Fruit fly (Drosophila melanogaster) whole organism, prepupa: ENCODE data around the gene CG46059.

Experiments used
- Blimp-1 ChIP-seq: fragments of 200-800 bp; sonication (Bioruptor generic); optimal IDR thresholded peaks from 3 replicates; lab custom pipeline; 2017; ENCODE audit warnings: missing biosample characterization, missing genetic modification characterization, mild to moderate bottlenecking, moderate library complexity, missing genetic modification reagents
- CG10669 ChIP-seq: fragments of 200-800 bp; sonication (Bioruptor generic); optimal IDR thresholded peaks from 3 replicates; lab custom pipeline; 2018; ENCODE audit warnings: missing biosample characterization, mild to moderate bottlenecking, missing genetic modification characterization, moderate library complexity
- CG11294 ChIP-seq: fragments of 200-800 bp; sonication (Bioruptor generic); IDR thresholded peaks from 2 replicates; pipeline ENCODE4 v1.3.6; 2022; ENCODE audit warnings: missing biosample characterization, missing genetic modification characterization
- CG11762 ChIP-seq: fragments of 200-800 bp; sonication (Bioruptor generic); optimal IDR thresholded peaks from 3 replicates; lab custom pipeline; 2016; ENCODE audit warnings: missing biosample characterization, missing genetic modification characterization; ENCODE audit not compliant: insufficient read depth
- CG11902 ChIP-seq: fragments of 200-800 bp; sonication (Bioruptor generic); optimal IDR thresholded peaks from 3 replicates; lab custom pipeline; 2016; ENCODE audit warnings: missing biosample characterization, missing genetic modification characterization
- CG15336 ChIP-seq: fragments of 200-800 bp; sonication (Bioruptor generic); IDR thresholded peaks from 2 replicates; pipeline ENCODE4 v1.3.6; 2022; ENCODE audit warnings: missing biosample characterization, missing genetic modification characterization
- CG1621 ChIP-seq: fragments of 200-800 bp; sonication (Bioruptor generic); optimal IDR thresholded peaks from 3 replicates; lab custom pipeline; 2018; ENCODE audit warnings: missing biosample characterization, mild to moderate bottlenecking, missing genetic modification characterization
- CG16779 ChIP-seq: fragments of 200-800 bp; sonication (Bioruptor generic); optimal IDR thresholded peaks from 3 replicates; lab custom pipeline; 2017; ENCODE audit warnings: missing biosample characterization, mild to moderate bottlenecking, missing genetic modification characterization
- CG3032 ChIP-seq: fragments of 200-800 bp; optimal IDR thresholded peaks from 2 replicates; lab custom pipeline; 2019; ENCODE audit warnings: missing biosample characterization, mild to moderate bottlenecking, missing genetic modification characterization, moderate library complexity
- CG31627 ChIP-seq: fragments of 200-800 bp; sonication (Bioruptor generic); optimal IDR thresholded peaks from 3 replicates; lab custom pipeline; 2016; ENCODE audit warnings: missing biosample characterization, missing genetic modification characterization
- CG32006 ChIP-seq: fragments of 200-800 bp; sonication (Bioruptor generic); optimal IDR thresholded peaks from 3 replicates; lab custom pipeline; 2017; ENCODE audit warnings: missing biosample characterization, mild to moderate bottlenecking, missing genetic modification characterization
- CG34406 ChIP-seq: fragments of 200-800 bp; sonication (Bioruptor generic); optimal IDR thresholded peaks from 3 replicates; lab custom pipeline; 2016; ENCODE audit warnings: missing biosample characterization, missing genetic modification characterization
- CG3919 ChIP-seq: fragments of 200-800 bp; sonication (Bioruptor generic); optimal IDR thresholded peaks from 3 replicates; lab custom pipeline; 2016; ENCODE audit warnings: missing biosample characterization, missing genetic modification characterization
- CG6163 ChIP-seq: fragments of 200-800 bp; sonication (Bioruptor generic); IDR thresholded peaks from 3 replicates; pipeline ENCODE4 v1.3.6; 2022; ENCODE audit warnings: missing biosample characterization, missing genetic modification characterization
- CG6276 ChIP-seq: fragments of 200-800 bp; sonication (Bioruptor generic); optimal IDR thresholded peaks from 2 replicates; lab custom pipeline; 2017; ENCODE audit warnings: missing biosample characterization, mild to moderate bottlenecking, missing genetic modification characterization
- CG6792 ChIP-seq: fragments of 200-800 bp; sonication (Bioruptor generic); optimal IDR thresholded peaks from 3 replicates; lab custom pipeline; 2016; ENCODE audit warnings: missing biosample characterization, missing genetic modification characterization
- CG6808 ChIP-seq: fragments of 200-800 bp; sonication (Bioruptor generic); optimal IDR thresholded peaks from 3 replicates; lab custom pipeline; 2017; ENCODE audit warnings: missing biosample characterization, missing genetic modification characterization, mild to moderate bottlenecking, moderate library complexity, missing genetic modification reagents
- CG8632 ChIP-seq: fragments of 200-800 bp; sonication (Bioruptor generic); optimal IDR thresholded peaks from 3 replicates; lab custom pipeline; 2016; ENCODE audit warnings: missing biosample characterization, missing genetic modification characterization
- Eip78C ChIP-seq: fragments of 200-800 bp; sonication (Bioruptor generic); peaks from one replicate; lab custom pipeline; 2016; ENCODE audit warnings: missing biosample characterization, missing genetic modification characterization
- Eip93F ChIP-seq: fragments of 200-800 bp; sonication (Bioruptor generic); optimal IDR thresholded peaks from 2 replicates; lab custom pipeline; 2016; ENCODE audit warnings: missing biosample characterization, mild to moderate bottlenecking, missing genetic modification characterization
- Ets21C ChIP-seq: fragments of 200-800 bp; sonication (Bioruptor generic); optimal IDR thresholded peaks from 3 replicates; lab custom pipeline; 2016; ENCODE audit warnings: missing biosample characterization, missing genetic modification characterization
- Ets96B ChIP-seq: fragments of 200-800 bp; optimal IDR thresholded peaks from 2 replicates; lab custom pipeline; 2019; ENCODE audit warnings: missing biosample characterization, mild to moderate bottlenecking, missing genetic modification characterization, moderate library complexity
- Hr38 ChIP-seq: sonication (Bioruptor generic); optimal IDR thresholded peaks from 2 replicates; lab custom pipeline; 2016; ENCODE audit warnings: missing biosample characterization, missing genetic modification characterization
- Hr39 ChIP-seq: fragments of 200-800 bp; sonication (Bioruptor generic); optimal IDR thresholded peaks from 2 replicates; lab custom pipeline; 2016; ENCODE audit warnings: missing biosample characterization, missing genetic modification characterization
- Lpt ChIP-seq: fragments of 200-800 bp; sonication (Bioruptor generic); optimal IDR thresholded peaks from 3 replicates; lab custom pipeline; 2016; ENCODE audit warnings: missing biosample characterization, missing genetic modification characterization
- Met ChIP-seq: fragments of 200-800 bp; sonication (Bioruptor generic); optimal IDR thresholded peaks from 3 replicates; lab custom pipeline; 2016; ENCODE audit warnings: missing biosample characterization, missing genetic modification characterization
- OdsH ChIP-seq: fragments of 200-800 bp; sonication (Bioruptor generic); optimal IDR thresholded peaks from 3 replicates; lab custom pipeline; 2016; ENCODE audit warnings: missing biosample characterization, missing genetic modification characterization
- Smox ChIP-seq: fragments of 200-800 bp; sonication (Bioruptor generic); optimal IDR thresholded peaks from 3 replicates; lab custom pipeline; 2016; ENCODE audit warnings: missing biosample characterization, missing genetic modification characterization
- Sox102F ChIP-seq: fragments of 200-800 bp; sonication (Bioruptor generic); optimal IDR thresholded peaks from 2 replicates; lab custom pipeline; 2016; ENCODE audit warnings: missing biosample characterization, mild to moderate bottlenecking, missing genetic modification characterization
- Sox14 ChIP-seq: fragments of 200-800 bp; sonication (Bioruptor generic); optimal IDR thresholded peaks from 3 replicates; lab custom pipeline; 2016; ENCODE audit warnings: missing biosample characterization, missing genetic modification characterization
- Sox15 ChIP-seq: fragments of 200-800 bp; sonication (Bioruptor generic); optimal IDR thresholded peaks from 3 replicates; lab custom pipeline; 2016; ENCODE audit warnings: missing biosample characterization, missing genetic modification characterization
- achi ChIP-seq: fragments of 200-800 bp; sonication (Bioruptor generic); optimal IDR thresholded peaks from 3 replicates; lab custom pipeline; 2016; ENCODE audit warnings: missing biosample characterization, missing genetic modification characterization
- acj6 ChIP-seq: fragments of 200-800 bp; sonication (Bioruptor generic); optimal IDR thresholded peaks from 3 replicates; lab custom pipeline; 2016; ENCODE audit warnings: missing biosample characterization, missing genetic modification characterization
- cyc ChIP-seq: fragments of 200-800 bp; sonication (Bioruptor generic); optimal IDR thresholded peaks from 3 replicates; lab custom pipeline; 2016; ENCODE audit warnings: missing biosample characterization, missing genetic modification characterization
- dac ChIP-seq: fragments of 200-800 bp; sonication (Bioruptor generic); optimal IDR thresholded peaks from 2 replicates; lab custom pipeline; 2017; ENCODE audit warnings: missing biosample characterization, mild to moderate bottlenecking, missing genetic modification characterization
- dsx ChIP-seq: fragments of 200-800 bp; optimal IDR thresholded peaks from 3 replicates; lab custom pipeline; 2019; ENCODE audit warnings: missing biosample characterization, mild to moderate bottlenecking, missing genetic modification characterization, moderate library complexity; ENCODE audit not compliant: poor library complexity, severe bottlenecking
- esn ChIP-seq: fragments of 200-800 bp; sonication (Bioruptor generic); optimal IDR thresholded peaks from 2 replicates; lab custom pipeline; 2016; ENCODE audit warnings: missing biosample characterization, mild to moderate bottlenecking, missing genetic modification characterization, moderate library complexity
- fd59A ChIP-seq: fragments of 200-800 bp; sonication (Bioruptor generic); optimal IDR thresholded peaks from 2 replicates; lab custom pipeline; 2017; ENCODE audit warnings: missing biosample characterization, mild to moderate bottlenecking, missing genetic modification characterization, missing genetic modification reagents
- fd85E ChIP-seq: fragments of 200-800 bp; sonication (Bioruptor generic); optimal IDR thresholded peaks from 3 replicates; lab custom pipeline; 2016; ENCODE audit warnings: missing biosample characterization, missing genetic modification characterization
- lz ChIP-seq: fragments of 200-800 bp; sonication (Bioruptor generic); optimal IDR thresholded peaks from 3 replicates; lab custom pipeline; 2016; ENCODE audit warnings: missing biosample characterization, missing genetic modification characterization
- pdm3 ChIP-seq: fragments of 200-800 bp; sonication (Bioruptor generic); optimal IDR thresholded peaks from 3 replicates; lab custom pipeline; 2016; ENCODE audit warnings: missing biosample characterization, missing genetic modification characterization
- salr ChIP-seq, 2 experiments: fragments of 200-800 bp; sonication (Bioruptor generic); optimal IDR thresholded peaks; 3 replicates each; lab custom pipeline; 2016 to 2018; ENCODE audit warnings: missing biosample characterization in 2 of 2, missing genetic modification characterization in 2 of 2, mild to moderate bottlenecking in 1 of 2
- svp ChIP-seq: fragments of 200-800 bp; sonication (Bioruptor generic); peaks from one replicate; lab custom pipeline; 2016; ENCODE audit warnings: missing biosample characterization, missing genetic modification characterization
- topi ChIP-seq: fragments of 200-800 bp; sonication (Bioruptor generic); optimal IDR thresholded peaks from 3 replicates; lab custom pipeline; 2016; ENCODE audit warnings: missing biosample characterization, missing genetic modification characterization

The CG46059 gene

dm6 chr2L:19183687-19184086, at the start of gene CG46059:
Gene CG46059 (minus strand): TSS chr2L:19183787.
- TF ChIP-seq Eip78C (no peak), CG11762 (no peak), CG16779 (tag; lab: Kevin White, UChicago) (no peak), Sox102F (GFP tag; lab: Kevin White, UChicago) (no peak), pdm3 (no peak), CG11294 (GFP tag; lab: Robert Waterston, UW) (no peak), dac (no peak), Eip93F (GFP tag; lab: Kevin White, UChicago) (no peak), CG34406 (GFP tag; lab: Kevin White, UChicago) (no peak)
- TF ChIP-seq, all 60 proteins: peak for 0

DNA sequence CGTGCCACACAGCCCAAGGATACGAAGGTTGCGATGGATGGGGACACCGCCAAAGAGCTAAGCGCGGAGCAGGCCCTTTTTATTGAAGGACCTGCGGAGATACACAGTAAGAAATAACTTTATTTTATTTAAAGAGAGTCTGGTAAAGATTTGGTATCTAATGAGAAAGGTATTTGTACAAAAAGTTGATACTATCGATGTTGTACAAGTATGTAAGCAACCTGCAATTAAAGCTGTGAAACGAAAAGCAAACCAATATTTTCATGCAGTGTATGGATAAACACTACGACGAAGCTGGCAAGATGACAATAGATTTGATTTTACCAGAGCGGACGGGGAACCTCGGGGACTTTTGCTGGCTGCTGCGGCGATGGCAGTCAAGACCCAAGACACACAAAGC, 49.7 kb upstream of the CG46059 start:
- peak; percentile 41 for TF ChIP-seq Eip78C
- TF ChIP-seq salr (GFP tag; optimal IDR thresholded peaks at IDR 0.05; lab: Kevin White, UChicago), result peak in 1 of 2 experiments; percentile 3
- TF ChIP-seq CG15336, result no peak
- no peak for TF ChIP-seq CG1621
- peak; percentile 18 for TF ChIP-seq fd59A (GFP tag; lab: Kevin White, UChicago)

DNA sequence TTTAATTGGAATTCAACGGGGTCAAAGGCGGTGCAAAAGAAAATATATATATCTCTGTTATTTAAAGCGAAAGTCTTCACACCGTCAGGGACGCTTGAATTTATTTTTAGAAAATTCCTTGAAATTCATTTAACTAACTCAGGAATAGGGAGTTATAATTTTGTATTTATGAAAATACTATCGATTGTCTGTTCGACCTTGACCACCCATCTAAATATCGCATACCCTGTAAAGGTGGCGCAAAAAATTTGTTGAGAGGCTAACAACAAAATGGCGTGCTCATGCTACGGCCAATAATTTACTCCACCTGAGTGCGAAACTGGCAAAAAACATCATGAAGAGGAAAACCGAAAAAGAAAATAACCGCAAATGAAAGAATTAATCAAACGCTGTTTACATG, 46.9 kb upstream of the CG46059 start:
- TF ChIP-seq Sox102F (GFP tag; lab: Kevin White, UChicago), result no peak
- no peak for TF ChIP-seq CG11762
- peak; percentile 35 for TF ChIP-seq Smox (GFP tag; lab: Kevin White, UChicago)
- no peak for TF ChIP-seq CG32006 (GFP tag; lab: Kevin White, UChicago)
- peak; percentile 39 for TF ChIP-seq Met (GFP tag; lab: Kevin White, UChicago)
- TF ChIP-seq CG31627, result peak; percentile 16
- peak; percentile 17 for TF ChIP-seq Ets21C (GFP tag; lab: Kevin White, UChicago)
- peak; percentile 42 for TF ChIP-seq esn (GFP tag; lab: Kevin White, UChicago)
- no peak for TF ChIP-seq CG6163 (GFP tag; lab: Robert Waterston, UW)
- peak; percentile 20 for TF ChIP-seq topi (GFP tag; lab: Kevin White, UChicago)
- peak; percentile 33 for TF ChIP-seq Eip78C
- TF ChIP-seq svp (GFP tag; lab: Kevin White, UChicago), result peak; percentile 67
- no peak for TF ChIP-seq CG6808 (GFP tag; lab: Kevin White, UChicago)
- no peak for TF ChIP-seq fd85E (GFP tag; lab: Kevin White, UChicago)
- TF ChIP-seq CG10669, result no peak
- TF ChIP-seq Hr39 (GFP tag; lab: Kevin White, UChicago), result peak; percentile 22
- peak; percentile 12 for TF ChIP-seq cyc (GFP tag; lab: Kevin White, UChicago)
- TF ChIP-seq, all 60 proteins: peak for 10

DNA sequence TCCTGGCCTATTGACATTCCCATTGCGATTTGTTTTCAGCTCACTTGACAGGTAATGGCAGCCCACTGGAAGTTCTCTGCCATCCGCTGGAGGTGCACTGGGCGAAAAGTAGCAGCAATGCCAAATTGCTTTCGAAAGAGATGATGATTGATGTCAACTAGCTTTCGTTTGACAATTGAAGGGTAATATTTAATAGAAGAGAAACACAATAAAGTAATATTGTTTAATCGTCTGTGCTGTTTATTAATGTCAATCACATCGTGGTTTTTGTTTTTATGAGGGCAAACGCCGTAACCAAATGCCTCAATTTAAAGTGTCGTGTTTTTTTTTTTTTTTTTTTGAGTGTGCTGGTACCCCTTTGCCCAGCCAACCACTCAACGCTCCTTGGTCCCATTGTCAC, 45.5 kb upstream of the CG46059 start:
- TF ChIP-seq CG6808 (GFP tag; lab: Kevin White, UChicago) (peak; percentile 7), Hr39 (GFP tag; lab: Kevin White, UChicago) (peak; percentile 24), Sox14 (GFP tag; lab: Kevin White, UChicago) (peak; percentile 36), CG15336 (peak; percentile 39), Hr38 (GFP tag; lab: Kevin White, UChicago) (no peak), lz (GFP tag; lab: Kevin White, UChicago) (peak; percentile 31), cyc (GFP tag; lab: Kevin White, UChicago) (peak; percentile 6), dsx (GFP tag; lab: Kevin White, UChicago) (no peak), fd85E (GFP tag; lab: Kevin White, UChicago) (no peak), achi (no peak), CG8632 (no peak), salr (GFP tag; optimal IDR thresholded peaks at IDR 0.05; lab: Kevin White, UChicago) (no peak), OdsH (GFP tag; lab: Kevin White, UChicago) (peak; percentile 11), fd59A (GFP tag; lab: Kevin White, UChicago) (no peak), Lpt (no peak), CG6276 (GFP tag; lab: Kevin White, UChicago) (no peak), Blimp-1 (no peak), CG6792 (GFP tag; lab: Kevin White, UChicago) (peak; percentile 7), pdm3 (peak; percentile 40), CG11902 (GFP tag; lab: Kevin White, UChicago) (no peak), CG1621 (no peak), esn (GFP tag; lab: Kevin White, UChicago) (peak; percentile 56), CG3032 (peak; percentile 17), CG10669 (peak; percentile 16), acj6 (GFP tag; lab: Kevin White, UChicago) (peak; percentile 3), Ets96B (tag; lab: Kevin White, UChicago) (peak; percentile 13), CG3919 (GFP tag; lab: Kevin White, UChicago) (peak; percentile 27), svp (GFP tag; lab: Kevin White, UChicago) (peak; percentile 84), topi (GFP tag; lab: Kevin White, UChicago) (peak; percentile 23), Sox15 (GFP tag; lab: Kevin White, UChicago) (no peak), CG6163 (GFP tag; lab: Robert Waterston, UW) (peak; percentile 44; the same call in 1 of the 3 replicates), Met (GFP tag; lab: Kevin White, UChicago) (peak; percentile 42), Smox (GFP tag; lab: Kevin White, UChicago) (peak; percentile 31)
